Fruit fly (Drosophila melanogaster): ENCODE measurements around the gene CG1722.

The CG1722 gene

DNA sequence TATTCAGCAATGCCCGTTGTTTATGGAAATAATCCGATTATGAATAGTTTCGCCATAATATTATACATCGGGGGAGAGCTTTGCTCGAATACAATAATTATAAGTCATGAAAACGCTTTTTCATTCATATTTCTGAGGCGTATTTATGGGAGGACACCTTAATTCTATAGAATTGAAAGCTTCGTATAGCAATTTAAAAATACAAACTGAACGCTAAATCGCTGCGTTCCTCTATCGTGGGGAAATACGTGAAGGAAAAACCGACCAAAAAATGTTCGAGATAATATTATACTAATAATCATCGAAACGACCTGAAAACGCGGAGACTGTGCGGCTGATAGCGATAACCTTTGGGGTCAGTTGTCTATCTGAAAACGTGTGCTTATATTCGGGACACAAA, 25.5 kb upstream of the CG1722 start:
- TF ChIP-seq svp (GFP tag) (peak; percentile 82), Hr38 (GFP tag; optimal IDR thresholded peaks at IDR 0.05) (no peak)

DNA sequence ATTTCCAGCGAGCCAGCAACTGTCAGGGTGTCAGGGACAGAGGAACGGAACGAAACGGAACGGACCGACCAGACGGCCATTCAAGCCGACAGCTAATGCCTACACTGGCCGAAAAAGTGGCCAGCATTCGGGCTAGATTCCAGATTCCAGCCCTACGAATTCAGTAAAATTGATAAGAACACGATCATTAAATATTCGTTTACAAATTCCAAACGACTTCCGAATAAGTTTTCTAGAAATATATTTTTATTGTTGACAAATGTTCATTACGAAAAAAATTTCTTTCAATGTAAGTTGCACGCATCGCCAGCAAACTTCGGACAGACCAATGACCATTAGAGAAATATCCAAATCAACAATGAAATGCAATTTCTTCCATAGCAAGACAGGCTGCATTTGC, 14.4 kb upstream of the CG1722 start:
- TF ChIP-seq CG34406 (GFP tag; optimal IDR thresholded peaks at IDR 0.05): no peak
- TF ChIP-seq CG8119 (GFP tag; IDR thresholded peaks at IDR 0.05): peak; percentile 47; the same call in 1 of the 3 replicates
- TF ChIP-seq OdsH (GFP tag; optimal IDR thresholded peaks at IDR 0.05): peak; percentile 20
- TF ChIP-seq CG15336 (GFP tag; IDR thresholded peaks at IDR 0.05): peak; percentile 30; the same call in 1 of the 2 replicates
- TF ChIP-seq Hr4 (GFP tag; optimal IDR thresholded peaks at IDR 0.05): peak; percentile 39
- TF ChIP-seq spab (GFP tag; optimal IDR thresholded peaks at IDR 0.05): no peak
- peak; percentile 56; the same call in 1 of the 3 replicates for TF ChIP-seq eg (GFP tag; IDR thresholded peaks at IDR 0.05)
- peak; percentile 5 for TF ChIP-seq CG10631 (GFP tag; optimal IDR thresholded peaks at IDR 0.05)
- peak; percentile 10 for TF ChIP-seq pdm3 (GFP tag; optimal IDR thresholded peaks at IDR 0.05)
- peak; percentile 52 for TF ChIP-seq CG32006 (GFP tag; optimal IDR thresholded peaks at IDR 0.05)
- TF ChIP-seq Eip78C (GFP tag): peak; percentile 33
- TF ChIP-seq CG16779 (tag; optimal IDR thresholded peaks at IDR 0.05): no peak

DNA sequence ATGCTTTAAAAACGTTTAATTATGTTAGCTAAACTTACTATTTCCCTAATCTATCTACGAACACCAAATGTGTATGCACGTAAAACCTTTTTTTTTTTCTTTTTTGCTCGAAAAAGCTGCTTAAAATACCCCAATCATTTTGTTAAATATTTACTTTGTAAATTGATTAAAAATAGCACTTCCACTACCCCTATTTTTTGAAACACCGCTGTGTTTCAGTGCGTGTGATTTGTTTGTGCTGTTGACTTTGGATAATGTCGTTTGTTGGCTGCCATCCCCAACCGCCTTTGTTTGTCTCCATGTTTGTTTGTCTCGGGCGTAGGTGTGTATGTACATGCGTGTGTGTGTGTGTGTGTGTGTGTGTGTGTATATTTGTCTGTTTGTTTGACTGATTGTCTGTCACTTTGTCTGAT, 9.1 kb downstream of the CG1722 start:
- no peak for TF ChIP-seq dac (GFP tag; optimal IDR thresholded peaks at IDR 0.05)
- TF ChIP-seq esn (GFP tag; optimal IDR thresholded peaks at IDR 0.05): peak; percentile 4
- TF ChIP-seq CG10669 (GFP tag; optimal IDR thresholded peaks at IDR 0.05): peak; percentile 11
- TF ChIP-seq CG34406 (GFP tag; optimal IDR thresholded peaks at IDR 0.05): no peak
- 0 out of 3 replicates have a peak, but pooled peaks have one; percentile 20 for TF ChIP-seq CG8119 (GFP tag; IDR thresholded peaks at IDR 0.05)
- TF ChIP-seq fkh (GFP tag; optimal IDR thresholded peaks at IDR 0.05): peak; percentile 88
- TF ChIP-seq net (GFP tag; optimal IDR thresholded peaks at IDR 0.05): no peak
- peak; percentile 66 for TF ChIP-seq Eip78C (GFP tag)
- TF ChIP-seq CG32006 (GFP tag; optimal IDR thresholded peaks at IDR 0.05): peak; percentile 54
- TF ChIP-seq pdm3 (GFP tag; optimal IDR thresholded peaks at IDR 0.05): peak; percentile 6
- no peak for TF ChIP-seq Ets21C (GFP tag; optimal IDR thresholded peaks at IDR 0.05)
- peak; percentile 23 for TF ChIP-seq fd59A (GFP tag; optimal IDR thresholded peaks at IDR 0.05)

DNA sequence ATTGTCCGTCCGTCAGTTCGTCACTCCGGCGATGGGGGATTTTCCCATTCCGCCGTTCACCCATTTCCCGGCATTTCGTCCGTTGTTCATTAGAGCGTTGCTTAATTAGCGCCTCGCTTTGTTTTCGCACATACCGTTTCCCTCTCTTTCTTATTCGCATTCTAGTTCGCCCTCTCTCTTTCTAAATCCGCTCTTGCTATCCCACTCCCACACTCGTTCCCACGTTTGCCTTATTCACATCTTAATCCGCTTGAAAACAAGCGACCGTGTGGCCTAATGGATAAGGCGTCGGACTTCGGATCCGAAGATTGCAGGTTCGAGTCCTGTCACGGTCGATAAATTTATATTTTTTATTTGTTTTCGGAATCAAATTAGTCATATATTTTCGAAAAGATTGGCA, 19.1 kb downstream of the CG1722 start:
- TF ChIP-seq Eip78C (GFP tag) (peak; percentile 15), CG1621 (tag; optimal IDR thresholded peaks at IDR 0.05) (peak; percentile 4), CG34406 (GFP tag; optimal IDR thresholded peaks at IDR 0.05) (no peak), svp (GFP tag) (no peak), CG16779 (tag; optimal IDR thresholded peaks at IDR 0.05) (no peak)

DNA sequence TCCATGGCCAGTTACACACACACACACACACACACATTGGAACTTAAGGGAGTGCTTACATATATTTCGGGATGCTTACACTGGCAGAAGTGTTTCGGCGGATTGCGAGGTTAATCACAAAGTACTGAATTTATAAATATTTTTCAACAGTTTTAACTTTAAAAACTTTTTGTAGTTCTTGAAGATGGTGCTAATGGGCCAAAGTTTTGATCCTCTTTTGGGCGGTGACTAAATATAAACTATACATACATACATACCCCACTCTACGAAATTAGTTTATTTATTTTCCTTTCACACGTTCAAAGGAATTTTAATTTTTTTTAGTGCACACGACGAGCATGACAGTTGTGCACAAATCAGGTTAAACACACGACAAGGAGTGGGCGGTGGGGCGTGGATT, 24.6 kb downstream of the CG1722 start:
- TF ChIP-seq CG11762 (GFP tag; optimal IDR thresholded peaks at IDR 0.05; ENCODE audit: insufficient read depth): no peak
- no peak for TF ChIP-seq CG11902 (GFP tag; optimal IDR thresholded peaks at IDR 0.05)
- TF ChIP-seq net (GFP tag; optimal IDR thresholded peaks at IDR 0.05): no peak
- TF ChIP-seq CG31627 (GFP tag; optimal IDR thresholded peaks at IDR 0.05): no peak
- TF ChIP-seq CG11294 (GFP tag; IDR thresholded peaks at IDR 0.05): no peak
- no peak for TF ChIP-seq topi (GFP tag; optimal IDR thresholded peaks at IDR 0.05)
- no peak for TF ChIP-seq CG8119 (GFP tag; IDR thresholded peaks at IDR 0.05)
- no peak for TF ChIP-seq acj6 (GFP tag; optimal IDR thresholded peaks at IDR 0.05)
- TF ChIP-seq cyc (GFP tag; optimal IDR thresholded peaks at IDR 0.05): peak; percentile 3
- TF ChIP-seq ss (GFP tag; optimal IDR thresholded peaks at IDR 0.05): peak in 1 of 2 experiments; percentile 14
- TF ChIP-seq Eip78C (GFP tag): peak; percentile 18
- peak; percentile 11 for TF ChIP-seq Met (GFP tag; optimal IDR thresholded peaks at IDR 0.05)
- peak; percentile 16 for TF ChIP-seq esn (GFP tag; optimal IDR thresholded peaks at IDR 0.05)
- TF ChIP-seq CG3032 (tag; optimal IDR thresholded peaks at IDR 0.05): no peak
- TF ChIP-seq CG6808 (GFP tag; optimal IDR thresholded peaks at IDR 0.05): peak; percentile 2
- no peak for TF ChIP-seq Eip75B (GFP tag; optimal IDR thresholded peaks at IDR 0.05)
- TF ChIP-seq Ets96B (tag; optimal IDR thresholded peaks at IDR 0.05): peak; percentile 27
- TF ChIP-seq Gug (GFP tag; IDR thresholded peaks at IDR 0.05): no peak
- no peak for TF ChIP-seq fd85E (GFP tag; optimal IDR thresholded peaks at IDR 0.05)
- no peak for TF ChIP-seq Sox14 (GFP tag; optimal IDR thresholded peaks at IDR 0.05)
- TF ChIP-seq eg (GFP tag; IDR thresholded peaks at IDR 0.05): no peak
- peak; percentile 27 for TF ChIP-seq svp (GFP tag)
- TF ChIP-seq CG32006 (GFP tag; optimal IDR thresholded peaks at IDR 0.05): peak; percentile 10
- TF ChIP-seq CG6163 (GFP tag; IDR thresholded peaks at IDR 0.05): no peak
- no peak for TF ChIP-seq salr (GFP tag; optimal IDR thresholded peaks at IDR 0.05)
- TF ChIP-seq CG10669 (GFP tag; optimal IDR thresholded peaks at IDR 0.05): peak; percentile 17
- no peak for TF ChIP-seq fkh (GFP tag; optimal IDR thresholded peaks at IDR 0.05)
- TF ChIP-seq achi (GFP tag; optimal IDR thresholded peaks at IDR 0.05): no peak
- no peak for TF ChIP-seq spab (GFP tag; optimal IDR thresholded peaks at IDR 0.05)
